Fruit fly (Drosophila melanogaster): ENCODE measurements around the gene CG4607.
A peak's percentile ranks its signal among the peaks of the same experiment; 100 is the strongest.

CG4607 gene

DNA sequence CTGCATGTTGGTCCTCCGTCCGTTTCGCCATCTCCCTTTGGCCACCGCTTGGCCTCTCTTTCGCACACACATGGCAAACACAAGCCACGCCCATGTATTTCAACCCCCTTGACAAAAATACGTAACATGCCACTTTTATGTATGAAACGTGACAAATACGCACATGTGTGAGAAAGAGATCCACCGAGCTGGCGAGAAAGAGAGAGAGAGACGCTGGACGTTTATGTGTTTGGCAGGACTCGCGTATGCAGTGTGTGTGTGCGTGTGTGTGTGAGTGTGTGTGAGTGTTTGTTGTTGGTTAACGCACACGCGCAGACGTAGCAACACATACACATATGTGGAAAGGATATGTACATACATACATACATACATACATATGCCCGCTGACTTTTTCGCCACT is 41.7 kb downstream of the CG4607 start:
- TF ChIP-seq Snoo (tag; optimal IDR thresholded peaks at IDR 0.05) (no peak), CG8159 (tag; optimal IDR thresholded peaks at IDR 0.05) (no peak), CG4496 (GFP tag; IDR thresholded peaks at IDR 0.05) (no peak), CG9948 (tag; optimal IDR thresholded peaks at IDR 0.05) (no peak), CG15710 (tag; optimal IDR thresholded peaks at IDR 0.05) (no peak), fd96Ca (GFP tag; IDR thresholded peaks at IDR 0.05) (no peak), CG34367 (tag; optimal IDR thresholded peaks at IDR 0.05) (no peak)

- TF ChIP-seq Pif1B (GFP tag; optimal IDR thresholded peaks at IDR 0.05) (no peak), Pif1A (GFP tag; optimal IDR thresholded peaks at IDR 0.05) (no peak), CG13204 (GFP tag; optimal IDR thresholded peaks at IDR 0.05) (no peak), fd96Ca (GFP tag; IDR thresholded peaks at IDR 0.05) (0 out of 3 replicates have a peak, but pooled peaks have one; percentile 18), CG8159 (tag; optimal IDR thresholded peaks at IDR 0.05) (peak; percentile 49), CG34367 (tag; optimal IDR thresholded peaks at IDR 0.05) (peak; percentile 18), rn (GFP tag; IDR thresholded peaks at IDR 0.05) (no peak), Snoo (tag; optimal IDR thresholded peaks at IDR 0.05) (peak; percentile 2), Ets98B (GFP tag; IDR thresholded peaks at IDR 0.05) (no peak), EcR (GFP tag; optimal IDR thresholded peaks at IDR 0.05) (no peak), CG14655 (GFP tag; optimal IDR thresholded peaks at IDR 0.05) (peak; percentile 29), D1 (tag; optimal IDR thresholded peaks at IDR 0.05) (no peak), CG8301 (tag; optimal IDR thresholded peaks at IDR 0.05) (peak; percentile 21), CG15710 (tag; optimal IDR thresholded peaks at IDR 0.05) (peak; percentile 46), CG4496 (GFP tag; IDR thresholded peaks at IDR 0.05) (peak; percentile 42; the same call in 1 of the 3 replicates), CG10348 (GFP tag; IDR thresholded peaks at IDR 0.05) (no peak), CG9948 (tag; optimal IDR thresholded peaks at IDR 0.05) (peak; percentile 3)
Observed at dm6 chrX:7117729-7118128, 48.5 kb downstream of the CG4607 start.

DNA sequence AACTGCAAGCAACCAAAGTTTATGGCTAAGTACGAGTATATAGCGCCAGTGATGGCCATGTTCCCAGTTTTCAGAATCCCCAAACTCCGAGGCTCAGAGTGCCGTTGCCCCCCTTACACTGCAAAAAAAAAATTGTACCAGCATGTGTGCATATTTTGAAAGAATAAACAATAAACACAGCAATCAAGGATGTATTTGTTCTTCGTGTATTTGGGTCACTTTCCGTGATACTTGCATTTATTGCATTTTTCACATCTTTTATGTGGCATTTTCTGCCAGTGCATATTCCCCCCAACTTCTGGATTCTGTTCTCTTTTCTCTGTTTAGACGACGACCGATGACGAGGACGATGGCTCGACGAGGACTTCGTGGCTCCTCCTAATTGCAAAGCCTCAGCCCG is 51.0 kb downstream of the CG4607 start:
- TF ChIP-seq CG14655 (GFP tag; optimal IDR thresholded peaks at IDR 0.05) (peak; percentile 20), gl (tag; optimal IDR thresholded peaks at IDR 0.05) (peak; percentile 11), CG8159 (tag; optimal IDR thresholded peaks at IDR 0.05) (peak; percentile 45), rn (GFP tag; IDR thresholded peaks at IDR 0.05) (no peak), D1 (tag; optimal IDR thresholded peaks at IDR 0.05) (no peak), fd96Ca (GFP tag; IDR thresholded peaks at IDR 0.05) (0 out of 3 replicates have a peak, but pooled peaks have one; percentile 30), CG12605 (GFP tag; IDR thresholded peaks at IDR 0.05) (no peak), CG17806 (tag; optimal IDR thresholded peaks at IDR 0.05) (peak; percentile 13), CG15710 (tag; optimal IDR thresholded peaks at IDR 0.05) (peak; percentile 47), CG34367 (tag; optimal IDR thresholded peaks at IDR 0.05) (peak; percentile 9), Pif1A (GFP tag; optimal IDR thresholded peaks at IDR 0.05) (no peak), CG13204 (GFP tag; optimal IDR thresholded peaks at IDR 0.05) (no peak), CG10348 (GFP tag; IDR thresholded peaks at IDR 0.05) (no peak)

dm6 chrX:7122002-7122401 is 52.8 kb downstream of the CG4607 start:
- TF ChIP-seq CG8301 (tag; optimal IDR thresholded peaks at IDR 0.05) (no peak), CG15710 (tag; optimal IDR thresholded peaks at IDR 0.05) (no peak), gl (tag; optimal IDR thresholded peaks at IDR 0.05) (no peak), CG13204 (GFP tag; optimal IDR thresholded peaks at IDR 0.05) (no peak), CG8159 (tag; optimal IDR thresholded peaks at IDR 0.05) (no peak), CG17806 (tag; optimal IDR thresholded peaks at IDR 0.05) (no peak), CG14655 (GFP tag; optimal IDR thresholded peaks at IDR 0.05) (no peak), Pif1B (GFP tag; optimal IDR thresholded peaks at IDR 0.05) (no peak), fd96Ca (GFP tag; IDR thresholded peaks at IDR 0.05) (no peak), CG10348 (GFP tag; IDR thresholded peaks at IDR 0.05) (no peak), CG4496 (GFP tag; IDR thresholded peaks at IDR 0.05) (no peak), CG9948 (tag; optimal IDR thresholded peaks at IDR 0.05) (no peak), Snoo (tag; optimal IDR thresholded peaks at IDR 0.05) (no peak), CG34367 (tag; optimal IDR thresholded peaks at IDR 0.05) (no peak), rn (GFP tag; IDR thresholded peaks at IDR 0.05) (no peak), CG32121 (GFP tag; IDR thresholded peaks at IDR 0.05) (no peak), D1 (tag; optimal IDR thresholded peaks at IDR 0.05) (no peak), Ets98B (GFP tag; IDR thresholded peaks at IDR 0.05) (no peak), CG12605 (GFP tag; IDR thresholded peaks at IDR 0.05) (no peak), EcR (GFP tag; optimal IDR thresholded peaks at IDR 0.05) (no peak)

All from whole organism, pupa.